Fruit fly (Drosophila melanogaster) whole organism, wandering third instar larva: ENCODE data around the gene CG9483.

Experiments used
- Abd-B ChIP-seq: fragments of >200 bp; optimal IDR thresholded peaks from 2 replicates; lab custom pipeline; 2017; ENCODE audit warnings: missing biosample characterization, missing genetic modification characterization
- Dfd ChIP-seq: fragments of >200 bp; optimal IDR thresholded peaks from 2 replicates; lab custom pipeline; 2017; ENCODE audit warnings: missing biosample characterization, missing genetic modification characterization
- HLH106 ChIP-seq: fragments of 200-800 bp; optimal IDR thresholded peaks from 3 replicates; lab custom pipeline; 2019; ENCODE audit warnings: missing biosample characterization, mild to moderate bottlenecking, missing genetic modification characterization, moderate library complexity
- Jra ChIP-seq: sonication (Bioruptor generic); optimal IDR thresholded peaks from 2 replicates; lab custom pipeline; 2016; ENCODE audit warnings: missing biosample characterization, missing genetic modification characterization
- brk ChIP-seq: fragments of 200-800 bp; sonication (Bioruptor generic); optimal IDR thresholded peaks from 2 replicates; lab custom pipeline; 2016; ENCODE audit warnings: missing biosample characterization, mild to moderate bottlenecking, missing genetic modification characterization
- lola ChIP-seq: fragments of >200 bp; optimal IDR thresholded peaks from 2 replicates; lab custom pipeline; 2017; ENCODE audit warnings: missing biosample characterization, missing genetic modification characterization
- psq ChIP-seq: fragments of 200-800 bp; sonication (Bioruptor generic); optimal IDR thresholded peaks from 3 replicates; lab custom pipeline; 2017; ENCODE audit warnings: missing biosample characterization, mild to moderate bottlenecking, missing genetic modification characterization, moderate library complexity
- rgr ChIP-seq: fragments of 200-800 bp; sonication (Bioruptor generic); optimal IDR thresholded peaks from 3 replicates; lab custom pipeline; 2016; ENCODE audit warnings: missing biosample characterization, mild to moderate bottlenecking, missing genetic modification characterization

dm6 chr2L:8844693-8845092, 21.9 kb upstream of the CG9483 start:
- TF ChIP-seq Abd-B (GFP tag; lab: Kevin White, UChicago), result no peak
- no peak for TF ChIP-seq HLH106
- no peak for TF ChIP-seq Jra
- no peak for TF ChIP-seq rgr (GFP tag; lab: Kevin White, UChicago)
- TF ChIP-seq lola, result no peak
- TF ChIP-seq brk (GFP tag; lab: Kevin White, UChicago), result no peak
- TF ChIP-seq Dfd (GFP tag; lab: Kevin White, UChicago), result no peak
- TF ChIP-seq psq, result no peak
